Fruit fly (Drosophila melanogaster) whole organism, embryonic: ENCODE data around the gene CG9799.

Experiments
- Bdp1 ChIP-seq: fragments of 200-800 bp; sonication (Bioruptor generic); optimal IDR thresholded peaks from 3 replicates; lab custom pipeline; 2016; ENCODE audit warnings: missing biosample characterization, missing genetic modification characterization
- CG10654 ChIP-seq: fragments of 200-800 bp; sonication (Bioruptor generic); optimal IDR thresholded peaks from 2 replicates; lab custom pipeline; 2016; ENCODE audit warnings: missing biosample characterization, missing genetic modification characterization
- CG11398 ChIP-seq: fragments of 200-800 bp; sonication (Bioruptor generic); optimal IDR thresholded peaks from 2 replicates; lab custom pipeline; 2016; ENCODE audit warnings: missing biosample characterization, missing genetic modification characterization
- CG11504 ChIP-seq: fragments of 200-800 bp; sonication (Bioruptor generic); optimal IDR thresholded peaks from 3 replicates; lab custom pipeline; 2019; ENCODE audit warnings: missing biosample characterization, mild to moderate bottlenecking, missing genetic modification characterization, moderate library complexity
- CG11695 ChIP-seq: fragments of 200-800 bp; sonication (Bioruptor generic); IDR thresholded peaks from 3 replicates; pipeline ENCODE4 v1.3.6; 2022; ENCODE audit warnings: missing biosample characterization, missing genetic modification characterization
- CG12299 ChIP-seq: fragments of 200-800 bp; sonication (Bioruptor generic); optimal IDR thresholded peaks from 2 replicates; lab custom pipeline; 2018; ENCODE audit warnings: missing biosample characterization, mild to moderate bottlenecking, missing genetic modification characterization
- CG12744 ChIP-seq: fragments of 200-800 bp; sonication (Bioruptor generic); optimal IDR thresholded peaks from 2 replicates; lab custom pipeline; 2016; ENCODE audit warnings: missing biosample characterization, missing genetic modification characterization
- CG15479 ChIP-seq: fragments of 200-800 bp; sonication (Bioruptor generic); optimal IDR thresholded peaks from 3 replicates; lab custom pipeline; 2019; ENCODE audit warnings: missing biosample characterization, mild to moderate bottlenecking, missing genetic modification characterization, moderate library complexity
- CG1647 ChIP-seq: fragments of 200-800 bp; sonication (Bioruptor generic); optimal IDR thresholded peaks from 3 replicates; lab custom pipeline; 2016; ENCODE audit warnings: missing biosample characterization, missing genetic modification characterization
- CG17912 ChIP-seq: fragments of 200-800 bp; sonication (Bioruptor generic); optimal IDR thresholded peaks from 2 replicates; lab custom pipeline; 2018; ENCODE audit warnings: missing biosample characterization, mild to moderate bottlenecking, missing genetic modification characterization
- CG18619 ChIP-seq: fragments of 200-800 bp; sonication (Bioruptor generic); optimal IDR thresholded peaks from 3 replicates; lab custom pipeline; 2017; ENCODE audit warnings: missing biosample characterization, mild to moderate bottlenecking, missing genetic modification characterization
- CG2120 ChIP-seq: fragments of 200-800 bp; sonication (Bioruptor generic); optimal IDR thresholded peaks from 3 replicates; lab custom pipeline; 2016; ENCODE audit warnings: missing biosample characterization, missing genetic modification characterization
- CG2889 ChIP-seq: fragments of 200-800 bp; sonication (Bioruptor generic); IDR thresholded peaks from 3 replicates; pipeline ENCODE4 v1.3.6; 2022; ENCODE audit warnings: missing biosample characterization, missing genetic modification characterization
- CG4617 ChIP-seq: fragments of 200-800 bp; sonication (Bioruptor generic); optimal IDR thresholded peaks from 3 replicates; lab custom pipeline; 2016; ENCODE audit warnings: missing biosample characterization, missing genetic modification characterization, borderline replicate concordance
- CG4854 ChIP-seq: fragments of 200-800 bp; sonication (Bioruptor generic); optimal IDR thresholded peaks from 2 replicates; lab custom pipeline; 2016; ENCODE audit warnings: missing biosample characterization, missing genetic modification characterization, inconsistent platforms
- CG6254 ChIP-seq: fragments of 200-800 bp; sonication (Bioruptor generic); optimal IDR thresholded peaks from 3 replicates; lab custom pipeline; 2017; ENCODE audit warnings: mild to moderate bottlenecking, missing biosample characterization, missing genetic modification reagents, missing genetic modification characterization
- CG6854 ChIP-seq: fragments of 200-800 bp; sonication (Bioruptor generic); optimal IDR thresholded peaks from 3 replicates; lab custom pipeline; 2017; ENCODE audit warnings: missing biosample characterization, mild to moderate bottlenecking, missing genetic modification characterization
- CG8359 ChIP-seq: fragments of 200-800 bp; sonication (Bioruptor generic); optimal IDR thresholded peaks from 2 replicates; lab custom pipeline; 2017; ENCODE audit warnings: missing biosample characterization, mild to moderate bottlenecking, missing genetic modification characterization, borderline replicate concordance
- CG9727 ChIP-seq: fragments of 200-800 bp; sonication (Bioruptor generic); optimal IDR thresholded peaks from 3 replicates; lab custom pipeline; 2017; ENCODE audit warnings: missing biosample characterization, mild to moderate bottlenecking, missing genetic modification characterization
- CG9876 ChIP-seq: fragments of 200-800 bp; sonication (Bioruptor generic); optimal IDR thresholded peaks from 2 replicates; lab custom pipeline; 2016; ENCODE audit warnings: missing biosample characterization, missing genetic modification characterization
- Dp ChIP-seq: fragments of 200-800 bp; sonication (Bioruptor generic); optimal IDR thresholded peaks from 2 replicates; lab custom pipeline; 2018; ENCODE audit warnings: missing biosample characterization, mild to moderate bottlenecking, missing genetic modification characterization, moderate library complexity
- E2f2 ChIP-seq: fragments of 200-800 bp; sonication (Bioruptor generic); IDR thresholded peaks from 2 replicates; pipeline ENCODE4 v1.3.6; 2022; ENCODE audit warnings: missing biosample characterization, missing genetic modification characterization
- Ets65A ChIP-seq: fragments of 200-800 bp; sonication (Bioruptor generic); peaks from one replicate; lab custom pipeline; 2016; ENCODE audit warnings: missing biosample characterization, missing genetic modification characterization
- Fer3 ChIP-seq: fragments of 200-800 bp; sonication (Bioruptor generic); optimal IDR thresholded peaks from 2 replicates; lab custom pipeline; 2018; ENCODE audit warnings: missing biosample characterization, mild to moderate bottlenecking, missing genetic modification characterization, moderate library complexity
- Hmr ChIP-seq: fragments of 200-800 bp; sonication (Bioruptor generic); optimal IDR thresholded peaks from 3 replicates; lab custom pipeline; 2017; ENCODE audit warnings: mild to moderate bottlenecking, missing biosample characterization, missing genetic modification reagents, missing genetic modification characterization
- NC2α ChIP-seq: fragments of 200-800 bp; sonication (Bioruptor generic); optimal IDR thresholded peaks from 2 replicates; lab custom pipeline; 2016; ENCODE audit warnings: missing biosample characterization, missing genetic modification characterization
- Opbp ChIP-seq: fragments of 200-800 bp; sonication (Bioruptor generic); IDR thresholded peaks from 3 replicates; pipeline ENCODE4 v1.3.6; 2022; ENCODE audit warnings: missing biosample characterization, missing genetic modification characterization; ENCODE audit not compliant: partially characterized antibody
- Optix ChIP-seq: fragments of 200-800 bp; sonication (Bioruptor generic); IDR thresholded peaks from 3 replicates; pipeline ENCODE4 v1.3.6; 2022; ENCODE audit warnings: missing biosample characterization, missing genetic modification characterization
- abd-A ChIP-seq: fragments of 200-800 bp; sonication (Bioruptor generic); optimal IDR thresholded peaks from 3 replicates; lab custom pipeline; 2019; ENCODE audit warnings: missing biosample characterization, mild to moderate bottlenecking, missing genetic modification characterization, moderate library complexity
- bigmax ChIP-seq: fragments of 200-800 bp; sonication (Bioruptor generic); optimal IDR thresholded peaks from 2 replicates; lab custom pipeline; 2018; ENCODE audit warnings: missing biosample characterization, mild to moderate bottlenecking, missing genetic modification characterization
- ci ChIP-seq: fragments of 200-800 bp; sonication (Bioruptor generic); IDR thresholded peaks from 3 replicates; pipeline ENCODE4 v1.3.6; 2022; ENCODE audit warnings: missing biosample characterization, missing genetic modification characterization
- disco-r ChIP-seq: fragments of 200-800 bp; sonication (Bioruptor generic); optimal IDR thresholded peaks from 2 replicates; lab custom pipeline; 2016; ENCODE audit warnings: missing biosample characterization, missing genetic modification characterization
- ftz-f1 ChIP-seq: fragments of 200-800 bp; sonication (Bioruptor generic); optimal IDR thresholded peaks from 2 replicates; lab custom pipeline; 2016; ENCODE audit warnings: missing biosample characterization, missing genetic modification characterization
- hkb ChIP-seq, 2 experiments: fragments of 200-800 bp in 1 of 2; fragments of >200 bp in 1 of 2; sonication (Bioruptor generic) in 1 of 2; IDR thresholded peaks in 1 of 2; optimal IDR thresholded peaks in 1 of 2; 2 replicates each; pipeline versions ENCODE4 v1.3.6 to Lab custom; 2017 to 2022; ENCODE audit warnings: missing biosample characterization in 1 of 2, missing genetic modification characterization in 1 of 2
- insv ChIP-seq, 2 experiments: fragments of 200-800 bp; sonication (Bioruptor generic); optimal IDR thresholded peaks; 3 replicates each; lab custom pipeline; 2016 to 2018; ENCODE audit warnings: missing biosample characterization in 2 of 2, missing genetic modification characterization in 2 of 2
- lab ChIP-seq: fragments of 200-800 bp; sonication (Bioruptor generic); optimal IDR thresholded peaks from 3 replicates; lab custom pipeline; 2017; ENCODE audit warnings: missing biosample characterization, missing genetic modification characterization, mild to moderate bottlenecking, moderate library complexity, missing genetic modification reagents
- mld ChIP-seq: fragments of 200-800 bp; sonication (Bioruptor generic); IDR thresholded peaks from 3 replicates; pipeline ENCODE4 v1.3.6; 2022; ENCODE audit warnings: missing biosample characterization, missing genetic modification characterization; ENCODE audit not compliant: partially characterized antibody
- nerfin-2 ChIP-seq: fragments of 200-800 bp; sonication (Bioruptor generic); IDR thresholded peaks from 2 replicates; pipeline ENCODE4 v1.3.6; 2022; ENCODE audit warnings: missing biosample characterization, missing genetic modification characterization; ENCODE audit not compliant: partially characterized antibody
- nom ChIP-seq: fragments of 200-800 bp; sonication (Bioruptor generic); optimal IDR thresholded peaks from 2 replicates; lab custom pipeline; 2017; ENCODE audit warnings: missing biosample characterization, missing genetic modification characterization, mild to moderate bottlenecking, moderate library complexity, missing genetic modification reagents
- pho ChIP-seq: fragments of 200-800 bp; sonication (Bioruptor generic); optimal IDR thresholded peaks from 2 replicates; lab custom pipeline; 2016; ENCODE audit warnings: missing biosample characterization, missing genetic modification characterization
- phol ChIP-seq: fragments of 200-800 bp; sonication (Bioruptor generic); optimal IDR thresholded peaks from 3 replicates; lab custom pipeline; 2018; ENCODE audit warnings: missing biosample characterization, mild to moderate bottlenecking, missing genetic modification characterization, moderate library complexity
- slp2 ChIP-seq: fragments of 200-800 bp; sonication (Bioruptor generic); optimal IDR thresholded peaks from 2 replicates; lab custom pipeline; 2016; ENCODE audit warnings: missing biosample characterization, missing genetic modification characterization
- twi ChIP-seq: fragments of 200-800 bp; optimal IDR thresholded peaks from 2 replicates; lab custom pipeline; 2019; ENCODE audit warnings: missing biosample characterization, mild to moderate bottlenecking, missing genetic modification characterization, moderate library complexity
- unc-4 ChIP-seq: fragments of 200-800 bp; sonication (Bioruptor generic); IDR thresholded peaks from 2 replicates; pipeline ENCODE4 v1.3.6; 2022; ENCODE audit warnings: missing biosample characterization, missing genetic modification characterization; ENCODE audit not compliant: partially characterized antibody
- unpg ChIP-seq: fragments of 200-800 bp; sonication (Bioruptor generic); optimal IDR thresholded peaks from 3 replicates; lab custom pipeline; 2018; ENCODE audit warnings: missing biosample characterization, mild to moderate bottlenecking, missing genetic modification characterization, moderate library complexity
- zf30C ChIP-seq: fragments of 200-800 bp; sonication (Bioruptor generic); optimal IDR thresholded peaks from 3 replicates; lab custom pipeline; 2018; ENCODE audit warnings: missing biosample characterization, mild to moderate bottlenecking, missing genetic modification characterization

CG9799 gene

dm6 chr3R:13364175-13365174, 24.0 kb downstream of the CG9799 start, which contains the start of gene Dic1 (continued):
- peak; percentile 64 for TF ChIP-seq abd-A (tag; lab: Kevin White, UChicago)
- TF ChIP-seq CG12744 (GFP tag; lab: Kevin White, UChicago) = peak; percentile 86
- TF ChIP-seq Fer3 (tag; lab: Kevin White, UChicago) = peak; percentile 97
- TF ChIP-seq lab = peak; percentile 98
- TF ChIP-seq CG11695 (GFP tag; lab: Robert Waterston, UW) = peak; percentile 95
- TF ChIP-seq unpg = peak; percentile 95
- TF ChIP-seq insv (GFP tag; optimal IDR thresholded peaks at IDR 0.05; lab: Kevin White, UChicago) = peak; percentile 45 to 76
- peak; percentile 79 for TF ChIP-seq CG2889 (GFP tag; lab: Robert Waterston, UW)
- peak; percentile 41 for TF ChIP-seq ftz-f1 (GFP tag; lab: Kevin White, UChicago)
- TF ChIP-seq Optix (GFP tag; lab: Robert Waterston, UW) = peak; percentile 37; the same call in 1 of the 3 replicates
- peak; percentile 88 for TF ChIP-seq slp2 (GFP tag; lab: Kevin White, UChicago)
- TF ChIP-seq Opbp (GFP tag; lab: Robert Waterston, UW) = peak; percentile 52; the same call in 1 of the 3 replicates
- no peak for TF ChIP-seq mld (GFP tag; lab: Robert Waterston, UW)
- TF ChIP-seq CG9876 (GFP tag; lab: Kevin White, UChicago) = peak; percentile 84
- no peak for TF ChIP-seq bigmax
- TF ChIP-seq phol = peak; percentile 98
- TF ChIP-seq CG11398 (GFP tag; lab: Kevin White, UChicago) = peak; percentile 78
- TF ChIP-seq CG11504 (tag; lab: Kevin White, UChicago) = peak; percentile 98
- no peak for TF ChIP-seq nerfin-2
- no peak for TF ChIP-seq Dp (GFP tag; lab: Kevin White, UChicago)
- peak; percentile 30 for TF ChIP-seq CG15479 (GFP tag; lab: Kevin White, UChicago)
- peak; percentile 84 for TF ChIP-seq CG4617
- TF ChIP-seq unc-4 (GFP tag; lab: Robert Waterston, UW) = no peak
- TF ChIP-seq CG4854 (GFP tag; lab: Kevin White, UChicago) = peak; percentile 87
- peak; percentile 90 for TF ChIP-seq CG8359 (GFP tag; lab: Kevin White, UChicago)
- peak; percentile 76 for TF ChIP-seq CG1647
- TF ChIP-seq twi = peak; percentile 89
- peak; percentile 71 for TF ChIP-seq E2f2 (GFP tag; lab: Robert Waterston, UW)
- peak; percentile 85 for TF ChIP-seq Bdp1
- TF ChIP-seq Ets65A = peak; percentile 98
- peak; percentile 90 for TF ChIP-seq zf30C (GFP tag; lab: Kevin White, UChicago)
- peak; percentile 98 for TF ChIP-seq CG18619
- TF ChIP-seq disco-r (GFP tag; lab: Kevin White, UChicago) = peak; percentile 76
- TF ChIP-seq CG9727 = peak; percentile 99
- TF ChIP-seq ci (GFP tag; lab: Robert Waterston, UW) = peak; percentile 86; the same call in 2 of the 3 replicates
- peak; percentile 87 for TF ChIP-seq nom (GFP tag; lab: Kevin White, UChicago)
- TF ChIP-seq CG6854 = peak; percentile 98
- TF ChIP-seq CG12299 (tag; lab: Kevin White, UChicago) = peak; percentile 91
- peak; percentile 98 for TF ChIP-seq Hmr (GFP tag; lab: Kevin White, UChicago)
- TF ChIP-seq pho = peak; percentile 95
- TF ChIP-seq hkb (optimal IDR thresholded peaks at IDR 0.05; lab: Kevin White, UChicago) = no peak
- TF ChIP-seq hkb (GFP tag; IDR thresholded peaks at IDR 0.05; lab: Robert Waterston, UW) = peak; percentile 96
- TF ChIP-seq CG10654 (GFP tag; lab: Kevin White, UChicago) = peak; percentile 93
- TF ChIP-seq CG6254 (GFP tag; lab: Kevin White, UChicago) = peak; percentile 95
- peak; percentile 97 for TF ChIP-seq CG2120
- peak; percentile 88 for TF ChIP-seq CG17912
- peak; percentile 78 for TF ChIP-seq NC2α (GFP tag; lab: Kevin White, UChicago)
